Worm (Caenorhabditis elegans) whole organism, L2 larva: ENCODE measurements around the gene Y59A8B.25.

Experiments
- C34F6.9 ChIP-seq: fragments of 150-350 bp; optimal IDR thresholded peaks from 2 replicates; lab custom pipeline; 2014; ENCODE audit warnings: missing biosample characterization, missing genetic modification characterization
- F13H6.1 ChIP-seq: sonication (generic microtip); optimal IDR thresholded peaks from 2 replicates; lab custom pipeline; 2016; ENCODE audit warnings: missing genetic modification characterization, missing compliant biosample characterization
- Y55F3AM.14 ChIP-seq: fragments of 200-800 bp; sonication (Bioruptor generic); optimal IDR thresholded peaks from 2 replicates; lab custom pipeline; 2018; ENCODE audit warnings: mild to moderate bottlenecking, missing genetic modification characterization, missing compliant biosample characterization
- alr-1 ChIP-seq: fragments of 150-350 bp; optimal IDR thresholded peaks from 2 replicates; lab custom pipeline; 2014; ENCODE audit warnings: missing biosample characterization, missing genetic modification characterization
- aly-2 ChIP-seq: fragments of 150-350 bp; optimal IDR thresholded peaks from 2 replicates; lab custom pipeline; 2014; ENCODE audit warnings: missing biosample characterization, missing genetic modification characterization
- ama-1 ChIP-seq: fragments of 150-350 bp; optimal IDR thresholded peaks from 2 replicates; lab custom pipeline; 2018; ENCODE audit warnings: inconsistent platforms
- blmp-1 ChIP-seq: sonication (generic microtip); optimal IDR thresholded peaks from 2 replicates; lab custom pipeline; 2017; ENCODE audit warnings: missing genetic modification characterization, mild to moderate bottlenecking, missing compliant biosample characterization, antibody characterized with exemption, moderate library complexity; ENCODE audit not compliant: insufficient read depth
- ceh-82 ChIP-seq: fragments of 150-350 bp; optimal IDR thresholded peaks from 2 replicates; lab custom pipeline; 2014; ENCODE audit warnings: missing biosample characterization, missing genetic modification characterization
- crh-2 ChIP-seq: sonication (generic microtip); optimal IDR thresholded peaks from 2 replicates; lab custom pipeline; 2017; ENCODE audit warnings: missing biosample characterization, missing genetic modification characterization
- dmd-4 ChIP-seq: sonication (generic microtip); optimal IDR thresholded peaks from 2 replicates; lab custom pipeline; 2017; ENCODE audit warnings: missing biosample characterization, missing genetic modification characterization
- egl-27 ChIP-seq: sonication (generic microtip); optimal IDR thresholded peaks from 3 replicates; lab custom pipeline; 2017; ENCODE audit warnings: missing biosample characterization, missing genetic modification reagents, missing genetic modification characterization
- fos-1 ChIP-seq: fragments of 150-350 bp; optimal IDR thresholded peaks from 2 replicates; lab custom pipeline; 2014; ENCODE audit warnings: missing biosample characterization, missing genetic modification characterization
- gmeb-1 ChIP-seq: fragments of 150-350 bp; optimal IDR thresholded peaks from 2 replicates; lab custom pipeline; 2014; ENCODE audit warnings: missing biosample characterization, missing genetic modification characterization
- lin-11 ChIP-seq: fragments of 150-350 bp; sonication (generic microtip); optimal IDR thresholded peaks from 2 replicates; lab custom pipeline; 2014; ENCODE audit warnings: missing biosample characterization, missing genetic modification characterization, inconsistent platforms, mixed read lengths
- lin-13 ChIP-seq: fragments of 150-350 bp; optimal IDR thresholded peaks from 2 replicates; lab custom pipeline; 2014; ENCODE audit warnings: missing biosample characterization, missing genetic modification reagents, missing genetic modification characterization
- lin-39 ChIP-seq: fragments of 150-350 bp; optimal IDR thresholded peaks from 2 replicates; lab custom pipeline; 2014; ENCODE audit warnings: missing biosample characterization, missing genetic modification reagents, missing genetic modification characterization
- lsy-2 ChIP-seq, 2 experiments: fragments of 150-350 bp in 1 of 2; sonication (generic microtip) in 1 of 2; optimal IDR thresholded peaks; 2 replicates each; lab custom pipeline; 2014 to 2017; ENCODE audit warnings: missing biosample characterization in 2 of 2, missing genetic modification characterization in 2 of 2
- mab-5 ChIP-seq: fragments of 150-350 bp; optimal IDR thresholded peaks from 2 replicates; lab custom pipeline; 2014; ENCODE audit warnings: missing biosample characterization, missing genetic modification characterization
- mdl-1 ChIP-seq, 2 experiments: fragments of 150-350 bp in 1 of 2; sonication (generic microtip) in 1 of 2; optimal IDR thresholded peaks; 2 replicates each; lab custom pipeline; 2017; ENCODE audit warnings: missing biosample characterization in 2 of 2, missing genetic modification characterization in 2 of 2
- nhr-10 ChIP-seq: sonication (generic microtip); optimal IDR thresholded peaks from 2 replicates; lab custom pipeline; 2017; ENCODE audit warnings: missing biosample characterization, missing genetic modification characterization
- nhr-11 ChIP-seq: fragments of 150-350 bp; optimal IDR thresholded peaks from 2 replicates; lab custom pipeline; 2014; ENCODE audit warnings: missing biosample characterization, missing genetic modification characterization
- nhr-12 ChIP-seq: fragments of 150-350 bp; optimal IDR thresholded peaks from 2 replicates; lab custom pipeline; 2014; ENCODE audit warnings: missing biosample characterization, missing genetic modification characterization
- nhr-129 ChIP-seq: fragments of 150-350 bp; optimal IDR thresholded peaks from 2 replicates; lab custom pipeline; 2014; ENCODE audit warnings: missing biosample characterization, missing genetic modification characterization
- nhr-21 ChIP-seq: fragments of 150-350 bp; optimal IDR thresholded peaks from 2 replicates; lab custom pipeline; 2014; ENCODE audit warnings: missing biosample characterization, missing genetic modification characterization
- nhr-25 ChIP-seq: fragments of 150-350 bp; sonication (generic microtip); optimal IDR thresholded peaks from 3 replicates; lab custom pipeline; 2014; ENCODE audit warnings: missing biosample characterization, missing genetic modification characterization
- nhr-6 ChIP-seq: fragments of 150-350 bp; optimal IDR thresholded peaks from 2 replicates; lab custom pipeline; 2014; ENCODE audit warnings: missing biosample characterization, missing genetic modification characterization
- peb-1 ChIP-seq: fragments of 150-350 bp; optimal IDR thresholded peaks from 2 replicates; lab custom pipeline; 2014; ENCODE audit warnings: missing biosample characterization, missing genetic modification characterization
- sem-4 ChIP-seq: fragments of 150-350 bp; optimal IDR thresholded peaks from 2 replicates; lab custom pipeline; 2014; ENCODE audit warnings: missing biosample characterization, missing genetic modification reagents, missing genetic modification characterization
- sma-3 ChIP-seq: sonication (generic microtip); optimal IDR thresholded peaks from 2 replicates; lab custom pipeline; 2016; ENCODE audit warnings: missing genetic modification reagents, missing genetic modification characterization, missing compliant biosample characterization
- sma-9 ChIP-seq, 2 experiments: fragments of 150-350 bp in 1 of 2; sonication (generic microtip) in 1 of 2; optimal IDR thresholded peaks; 2 replicates each; lab custom pipeline; 2014 to 2016; ENCODE audit warnings: missing genetic modification characterization in 2 of 2, mild to moderate bottlenecking in 1 of 2, missing biosample characterization in 1 of 2, missing compliant biosample characterization in 1 of 2, missing genetic modification reagents in 1 of 2, moderate library complexity in 1 of 2
- snpc-4 ChIP-seq: fragments of 150-350 bp; optimal IDR thresholded peaks from 2 replicates; lab custom pipeline; 2014; ENCODE audit warnings: missing biosample characterization, missing genetic modification characterization
- unc-39 ChIP-seq: fragments of 150-350 bp; optimal IDR thresholded peaks from 2 replicates; lab custom pipeline; 2014; ENCODE audit warnings: missing biosample characterization, missing genetic modification characterization
- unc-55 ChIP-seq: fragments of 150-350 bp; sonication (generic microtip); optimal IDR thresholded peaks from 3 replicates; lab custom pipeline; 2014; ENCODE audit warnings: missing biosample characterization, missing genetic modification reagents, missing genetic modification characterization
- unc-62 ChIP-seq: fragments of 150-350 bp; optimal IDR thresholded peaks from 2 replicates; lab custom pipeline; 2014; ENCODE audit warnings: missing biosample characterization, missing genetic modification reagents, missing genetic modification characterization
- zag-1 ChIP-seq: fragments of 150-350 bp; optimal IDR thresholded peaks from 2 replicates; lab custom pipeline; 2014; ENCODE audit warnings: missing biosample characterization, missing genetic modification characterization
- ztf-1 ChIP-seq: fragments of 200-800 bp; sonication (Bioruptor generic); conservative IDR thresholded peaks from 2 replicates; pipeline ENCODE4 v1.3.6; 2022; ENCODE audit warnings: missing genetic modification characterization, missing compliant biosample characterization
- ztf-11 ChIP-seq: sonication (generic microtip); optimal IDR thresholded peaks from 2 replicates; lab custom pipeline; 2017; ENCODE audit warnings: missing biosample characterization, missing genetic modification characterization
- ztf-4 ChIP-seq: fragments of 150-350 bp; optimal IDR thresholded peaks from 2 replicates; lab custom pipeline; 2014; ENCODE audit warnings: missing biosample characterization, missing genetic modification characterization

The Y59A8B.25 gene

DNA sequence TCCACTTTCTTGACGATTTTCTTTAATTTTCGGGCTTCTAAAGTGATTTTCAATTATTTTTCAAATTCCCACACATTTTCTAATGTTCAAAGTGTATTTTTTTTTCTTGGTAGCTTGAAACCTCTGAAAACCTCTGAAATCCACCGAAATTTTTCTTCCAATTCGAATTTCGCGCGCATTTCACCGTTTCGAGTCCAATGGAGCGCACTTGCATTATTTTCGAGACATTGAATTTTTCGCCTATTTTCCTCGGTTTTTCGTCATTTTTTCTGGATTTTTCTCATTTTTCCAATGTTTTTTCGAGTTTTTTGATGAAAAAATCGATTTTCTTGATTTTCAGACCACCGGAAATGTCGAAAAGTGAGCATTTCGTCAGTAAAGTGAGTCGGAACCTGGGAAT, 31.6 kb upstream of the Y59A8B.25 start, which contains the start of gene slr-2:
TSS of gene slr-2 (plus strand) at position 341 of the 400 bp plus-strand sequence.
- TF ChIP-seq unc-55 (GFP tag; lab: Kevin White, UChicago), result peak; percentile 84
- TF ChIP-seq lin-13 (GFP tag; lab: Kevin White, UChicago), result peak; percentile 24
- TF ChIP-seq ceh-82 (tag; lab: Kevin White, UChicago), result no peak
- peak; percentile 96 for TF ChIP-seq gmeb-1 (tag; lab: Kevin White, UChicago)
- TF ChIP-seq nhr-129 (tag; lab: Kevin White, UChicago), result peak; percentile 49
- peak; percentile 26 for TF ChIP-seq crh-2 (tag; lab: Kevin White, UChicago)
- no peak for TF ChIP-seq egl-27
- TF ChIP-seq mab-5 (tag; lab: Kevin White, UChicago), result peak; percentile 6
- peak; percentile 23 to 72 for TF ChIP-seq lsy-2 (tag; optimal IDR thresholded peaks at IDR 0.05; lab: Kevin White, UChicago)
- TF ChIP-seq nhr-11 (tag; lab: Kevin White, UChicago), result no peak
- TF ChIP-seq C34F6.9, result peak; percentile 57

DNA sequence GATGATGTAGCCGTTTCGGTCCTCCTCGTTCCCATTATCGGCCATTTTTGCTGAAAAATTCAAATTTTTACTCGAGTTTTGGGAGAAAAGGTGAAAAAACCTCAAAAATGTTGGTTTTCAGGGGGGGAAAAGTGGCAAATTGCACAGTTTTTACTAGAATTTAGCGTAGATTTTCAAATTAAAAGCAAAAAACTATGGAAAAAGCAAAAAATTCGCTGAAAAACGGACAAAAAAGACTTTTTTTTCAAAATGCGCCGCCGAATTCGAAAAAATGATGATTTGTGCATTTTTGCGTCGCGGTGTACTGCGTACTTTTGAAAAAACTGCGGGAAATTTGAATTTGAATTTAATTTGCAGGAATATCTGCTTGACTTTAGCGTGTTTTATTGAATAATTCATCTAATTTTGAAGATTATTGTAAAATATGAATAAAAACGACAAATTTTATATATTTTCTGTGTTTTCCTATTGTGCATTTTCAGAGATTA, 31.0 kb upstream of the Y59A8B.25 start, which contains the start of gene Y59A8B.12:
TSS of gene Y59A8B.12 (minus strand) at position 51 of the 488 bp plus-strand sequence.
- no peak for TF ChIP-seq ztf-4

DNA sequence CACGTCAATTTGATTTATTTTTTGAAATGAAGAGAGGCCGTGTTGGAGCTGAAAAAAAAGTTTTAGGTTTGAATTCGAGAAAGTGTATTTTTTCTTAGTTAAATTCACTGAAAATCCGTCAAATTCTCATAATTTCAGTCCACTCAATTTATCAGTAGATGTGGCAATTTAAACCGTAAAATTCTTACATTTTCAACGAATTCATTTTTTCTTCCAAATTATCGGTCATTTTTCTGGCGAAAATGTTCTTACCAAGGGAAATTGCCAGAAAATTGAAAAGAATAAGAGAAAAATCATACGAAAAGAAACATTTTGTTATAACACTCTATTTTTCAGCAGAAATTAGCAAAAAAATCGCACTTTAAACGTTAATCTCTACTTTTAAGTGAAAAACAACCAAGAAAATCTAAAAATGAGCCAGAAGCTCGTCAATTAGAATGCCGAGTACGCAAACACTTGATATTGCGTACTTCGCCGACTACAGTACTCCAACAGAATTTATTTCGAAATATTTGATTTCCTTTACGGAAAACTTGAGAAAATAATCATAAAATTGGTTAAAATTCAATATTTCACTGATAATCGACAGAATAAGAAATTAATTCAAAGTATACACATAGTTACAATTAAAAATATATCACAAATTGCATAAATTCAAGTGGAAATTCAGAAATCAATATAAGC, 30.1 kb upstream of the Y59A8B.25 start, which contains the start of gene fbxa-106:
TSS of gene fbxa-106 (minus strand) at position 51 of the 684 bp plus-strand sequence.
- TF ChIP-seq alr-1 (tag; lab: Kevin White, UChicago), result no peak
- no peak for TF ChIP-seq lin-11
- TF ChIP-seq sem-4 (tag; lab: Kevin White, UChicago), result no peak
- no peak for TF ChIP-seq ztf-4
- TF ChIP-seq dmd-4 (tag; lab: Kevin White, UChicago), result no peak
- TF ChIP-seq nhr-12 (tag; lab: Kevin White, UChicago), result no peak
- no peak for TF ChIP-seq ztf-11 (tag; lab: Kevin White, UChicago)
- TF ChIP-seq lin-39 (tag; lab: Kevin White, UChicago), result no peak
- TF ChIP-seq unc-39 (tag; lab: Kevin White, UChicago), result no peak
- TF ChIP-seq peb-1 (tag; lab: Kevin White, UChicago), result no peak
- no peak for TF ChIP-seq mab-5 (tag; lab: Kevin White, UChicago)
- no peak for TF ChIP-seq gmeb-1 (tag; lab: Kevin White, UChicago)

DNA sequence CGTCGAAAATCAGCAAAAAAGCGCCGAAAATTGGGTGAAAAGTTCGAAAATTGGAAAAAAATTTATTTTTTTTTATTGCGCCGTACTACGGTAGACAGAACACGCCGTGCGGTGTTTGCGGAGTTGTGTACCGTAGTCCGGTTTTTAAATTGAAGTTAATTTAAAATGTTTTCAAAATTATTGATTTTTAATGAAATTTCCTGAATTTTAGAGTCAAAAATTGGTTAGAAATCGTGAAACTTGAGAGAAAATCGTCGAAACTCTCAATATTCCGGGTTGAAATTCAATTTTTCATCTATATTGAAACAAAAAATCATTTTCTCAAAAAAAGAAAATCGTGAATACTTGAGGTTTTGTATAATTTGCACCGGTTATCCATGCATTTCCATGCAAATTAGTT, 26.7 kb upstream of the Y59A8B.25 start, which contains the start of gene nova-1:
TSS of gene nova-1 (minus strand) at position 101 of the 400 bp plus-strand sequence.
- no peak for TF ChIP-seq lin-11
- TF ChIP-seq ztf-4, result no peak
- no peak for TF ChIP-seq C34F6.9
- TF ChIP-seq lin-39 (tag; lab: Kevin White, UChicago), result no peak
- TF ChIP-seq fos-1, result no peak
- TF ChIP-seq nhr-10, result no peak
- TF ChIP-seq ztf-1 (GFP tag; lab: Robert Waterston, UW), result no peak
- no peak for TF ChIP-seq sma-9 (GFP tag; optimal IDR thresholded peaks at IDR 0.05; lab: Kevin White, UChicago)
- no peak for TF ChIP-seq sma-9 (tag; optimal IDR thresholded peaks at IDR 0.05; lab: Kevin White, UChicago)
- TF ChIP-seq mab-5 (tag; lab: Kevin White, UChicago), result no peak
- TF ChIP-seq unc-62 (GFP tag; lab: Kevin White, UChicago), result no peak
- no peak for TF ChIP-seq ceh-82 (tag; lab: Kevin White, UChicago)
- no peak for TF ChIP-seq nhr-25 (tag; lab: Kevin White, UChicago)
- no peak for TF ChIP-seq nhr-129 (tag; lab: Kevin White, UChicago)
- TF ChIP-seq gmeb-1 (tag; lab: Kevin White, UChicago), result no peak
- TF ChIP-seq aly-2 (tag; lab: Kevin White, UChicago), result no peak

DNA sequence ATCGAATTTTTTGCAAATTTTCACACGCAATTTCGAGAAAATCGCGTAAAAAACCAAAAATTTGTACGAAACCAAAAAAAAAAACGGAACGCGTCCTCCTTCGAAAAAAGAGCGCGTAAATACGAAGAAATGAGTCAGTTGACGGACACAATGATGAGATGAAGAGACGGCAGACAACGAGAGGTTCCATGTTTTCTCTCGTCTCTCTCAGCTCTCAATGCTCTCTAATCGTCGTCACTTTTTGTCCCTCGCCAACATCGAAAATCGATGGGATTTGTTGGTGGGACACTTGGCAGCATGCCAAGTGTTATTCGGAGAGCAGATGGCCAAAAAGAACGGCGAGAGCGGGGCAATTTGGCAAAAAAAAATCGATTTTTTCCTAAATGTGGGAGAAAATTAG, 24.0 kb upstream of the Y59A8B.25 start:
- peak; percentile 6 for TF ChIP-seq sma-3 (GFP tag; lab: Kevin White, UChicago)
- peak; percentile 83 for TF ChIP-seq nhr-6 (tag; lab: Kevin White, UChicago)
- TF ChIP-seq nhr-25 (tag; lab: Kevin White, UChicago), result no peak
- peak; percentile 95 for TF ChIP-seq fos-1
- peak; percentile 74 for TF ChIP-seq gmeb-1 (tag; lab: Kevin White, UChicago)
- TF ChIP-seq ama-1 (lab: Kevin White, UChicago), result peak; percentile 30
- peak; percentile 37 for TF ChIP-seq nhr-21 (tag; lab: Kevin White, UChicago)
- TF ChIP-seq peb-1 (tag; lab: Kevin White, UChicago), result no peak
- TF ChIP-seq mab-5 (tag; lab: Kevin White, UChicago), result peak; percentile 91
- peak; percentile 77 for TF ChIP-seq egl-27
- peak; percentile 96 for TF ChIP-seq C34F6.9
- peak; percentile 58 for TF ChIP-seq lin-11
- TF ChIP-seq lin-13 (GFP tag; lab: Kevin White, UChicago), result peak; percentile 79
- peak; percentile 57 for TF ChIP-seq sem-4 (tag; lab: Kevin White, UChicago)
- TF ChIP-seq blmp-1, result peak; percentile 6
- peak; percentile 77 for TF ChIP-seq unc-55 (GFP tag; lab: Kevin White, UChicago)
- TF ChIP-seq lsy-2 (tag; optimal IDR thresholded peaks at IDR 0.05; lab: Kevin White, UChicago), result peak; percentile 66 to 90
- TF ChIP-seq mdl-1 (tag; optimal IDR thresholded peaks at IDR 0.05; lab: Kevin White, UChicago), result peak in 1 of 2 experiments; percentile 35
- no peak for TF ChIP-seq unc-39 (tag; lab: Kevin White, UChicago)
- peak; percentile 84 for TF ChIP-seq F13H6.1 (tag; lab: Kevin White, UChicago)
- peak; percentile 73 for TF ChIP-seq snpc-4 (tag; lab: Kevin White, UChicago)
- TF ChIP-seq nhr-129 (tag; lab: Kevin White, UChicago), result peak; percentile 82
- no peak for TF ChIP-seq Y55F3AM.14 (GFP tag; lab: Kevin White, UChicago)
- no peak for TF ChIP-seq dmd-4 (tag; lab: Kevin White, UChicago)
- peak; percentile 87 for TF ChIP-seq sma-9 (GFP tag; optimal IDR thresholded peaks at IDR 0.05; lab: Kevin White, UChicago)
- no peak for TF ChIP-seq sma-9 (tag; optimal IDR thresholded peaks at IDR 0.05; lab: Kevin White, UChicago)
- peak; percentile 63 for TF ChIP-seq zag-1
- TF ChIP-seq nhr-10, result peak; percentile 18
